Worm (Caenorhabditis elegans): Measurements from ENCODE around the gene ZK757.10.

ce11 chrIII:9927378-9927777 is 50.3 kb downstream of the ZK757.10 start, which contains the start of gene ttr-2:
- TF ChIP-seq nhr-90 (tag; optimal IDR thresholded peaks at IDR 0.05) (no peak), rcor-1 (GFP tag; IDR thresholded peaks at IDR 0.05) (no peak), F37B4.10 (GFP tag; IDR thresholded peaks at IDR 0.05) (no peak), unc-130 (GFP tag; optimal IDR thresholded peaks at IDR 0.05) (no peak), ztf-26 (tag; optimal IDR thresholded peaks at IDR 0.05) (no peak), Y56A3A.18 (GFP tag; IDR thresholded peaks at IDR 0.05) (no peak), chd-7 (tag; optimal IDR thresholded peaks at IDR 0.05) (no peak)

All from whole organism, young adult.